Worm (Caenorhabditis elegans): ENCODE results near the gene K06B9.6.

- TF ChIP-seq nhr-11 (tag; optimal IDR thresholded peaks at IDR 0.05) (no peak), ZK546.5 (tag; optimal IDR thresholded peaks at IDR 0.05) (no peak), elt-3 (tag; optimal IDR thresholded peaks at IDR 0.05) (no peak), sea-2 (GFP tag; optimal IDR thresholded peaks at IDR 0.05) (no peak), nhr-77 (tag; optimal IDR thresholded peaks at IDR 0.05) (no peak), ama-1 (optimal IDR thresholded peaks at IDR 0.05) (no peak), zag-1 (tag; optimal IDR thresholded peaks at IDR 0.05) (no peak), ceh-82 (tag; optimal IDR thresholded peaks at IDR 0.05) (no peak), nhr-23 (tag; optimal IDR thresholded peaks at IDR 0.05) (no peak), nhr-12 (tag; optimal IDR thresholded peaks at IDR 0.05) (no peak), snpc-4 (tag; optimal IDR thresholded peaks at IDR 0.05) (no peak), nhr-25 (tag; optimal IDR thresholded peaks at IDR 0.05) (no peak), jun-1 (tag; optimal IDR thresholded peaks at IDR 0.05) (peak; percentile 53)
Observed at ce11 chrIV:4147891-4148290, 48.7 kb downstream of the K06B9.6 start.
